Fruit fly (Drosophila melanogaster) whole organism, embryonic: ENCODE data around the gene CG11891.

ENCODE experiments used
- Dip3 ChIP-seq: fragments of 200-800 bp; sonication (Bioruptor generic); optimal IDR thresholded peaks from 3 replicates; lab custom pipeline; 2016; ENCODE audit warnings: missing biosample characterization, missing genetic modification characterization
- Opbp ChIP-seq: fragments of 200-800 bp; sonication (Bioruptor generic); IDR thresholded peaks from 3 replicates; pipeline ENCODE4 v1.3.6; 2022; ENCODE audit warnings: missing biosample characterization, missing genetic modification characterization; ENCODE audit not compliant: partially characterized antibody

dm6 chr3R:25289589-25289988 is 19.6 kb downstream of the CG11891 start, which contains the start of gene CG11893:
- TF ChIP-seq Dip3: no peak
- TF ChIP-seq Opbp (GFP tag; lab: Robert Waterston, UW): no peak
